Fruit fly (Drosophila melanogaster) whole organism, wandering third instar larva: ENCODE results near the gene CG9021.

Experiments used
- Abd-B ChIP-seq: fragments of >200 bp; optimal IDR thresholded peaks from 2 replicates; lab custom pipeline; 2017; ENCODE audit warnings: missing biosample characterization, missing genetic modification characterization
- CG32264 ChIP-seq: fragments of 200-800 bp; sonication (Bioruptor generic); optimal IDR thresholded peaks from 2 replicates; lab custom pipeline; 2016; ENCODE audit warnings: missing biosample characterization, missing genetic modification characterization
- CrebA ChIP-seq: fragments of 200-800 bp; sonication (Bioruptor generic); optimal IDR thresholded peaks from 2 replicates; lab custom pipeline; 2016; ENCODE audit warnings: missing biosample characterization, mild to moderate bottlenecking, missing genetic modification characterization, borderline replicate concordance
- Dif ChIP-seq: fragments of 200-275, 200-300 bp; sonication (Bioruptor generic); optimal IDR thresholded peaks from 2 replicates; lab custom pipeline; 2018; ENCODE audit warnings: missing biosample characterization, missing genetic modification characterization; ENCODE audit not compliant: partially characterized antibody
- Hr83 ChIP-seq: fragments of 200-300 bp; sonication (Bioruptor generic); optimal IDR thresholded peaks from 2 replicates; lab custom pipeline; 2016; ENCODE audit warnings: missing biosample characterization, mild to moderate bottlenecking, missing genetic modification characterization, moderate library complexity; ENCODE audit not compliant: poor library complexity, severe bottlenecking
- OdsH ChIP-seq: fragments of 200-800 bp; sonication (Bioruptor generic); optimal IDR thresholded peaks from 2 replicates; lab custom pipeline; 2016; ENCODE audit warnings: missing biosample characterization, mild to moderate bottlenecking, missing genetic modification characterization
- dl ChIP-seq, 2 experiments: fragments of 175-275, 200-275 bp in 1 of 2; fragments of 200-275 bp in 1 of 2; sonication (Bioruptor generic); optimal IDR thresholded peaks; lab custom pipeline; 2018; ENCODE audit warnings: mild to moderate bottlenecking in 2 of 2, missing biosample characterization in 2 of 2, missing genetic modification characterization in 2 of 2, moderate library complexity in 2 of 2; ENCODE audit not compliant: partially characterized antibody in 2 of 2, insufficient read depth in 1 of 2
- lola ChIP-seq: fragments of >200 bp; optimal IDR thresholded peaks from 2 replicates; lab custom pipeline; 2017; ENCODE audit warnings: missing biosample characterization, missing genetic modification characterization
- pan ChIP-seq: fragments of >200 bp; optimal IDR thresholded peaks from 2 replicates; lab custom pipeline; 2017
- psq ChIP-seq: fragments of 200-800 bp; sonication (Bioruptor generic); optimal IDR thresholded peaks from 3 replicates; lab custom pipeline; 2017; ENCODE audit warnings: missing biosample characterization, mild to moderate bottlenecking, missing genetic modification characterization, moderate library complexity
- usp ChIP-seq: fragments of >200 bp; optimal IDR thresholded peaks from 2 replicates; lab custom pipeline; 2017; ENCODE audit warnings: missing biosample characterization, missing genetic modification characterization

CG9021 gene

dm6 chr2L:5870838-5871702, 33.4 kb downstream of the CG9021 start:
- TF ChIP-seq CrebA (GFP tag; lab: Kevin White, UChicago) (no peak), Abd-B (no peak), OdsH (GFP tag; lab: Kevin White, UChicago) (no peak), dl (GFP tag; optimal IDR thresholded peaks at IDR 0.05; lab: Kevin White, UChicago; ENCODE audit: insufficient read depth in 1 of 2, partially characterized antibody in 2 of 2) (no peak), lola (GFP tag; lab: Kevin White, UChicago) (no peak)
- TF ChIP-seq, all 38 proteins: peak for 0

dm6 chr2L:5866791-5867190, 37.7 kb downstream of the CG9021 start:
- TF ChIP-seq dl (GFP tag; optimal IDR thresholded peaks at IDR 0.05; lab: Kevin White, UChicago; ENCODE audit: insufficient read depth in 1 of 2, partially characterized antibody in 2 of 2) (no peak), pan (lab: Kevin White, UChicago) (no peak), CG32264 (GFP tag; lab: Kevin White, UChicago) (no peak), Dif (GFP tag; lab: Kevin White, UChicago) (no peak), usp (no peak)
- TF ChIP-seq, all 38 proteins: peak for 0

- TF ChIP-seq Dif (GFP tag; lab: Kevin White, UChicago): no peak
- TF ChIP-seq OdsH (GFP tag; lab: Kevin White, UChicago): no peak
- no peak for TF ChIP-seq Abd-B
- no peak for TF ChIP-seq Hr83 (GFP tag; lab: Kevin White, UChicago)
- no peak for TF ChIP-seq psq
Measured at dm6 chr2L:5856786-5857185, 47.7 kb downstream of the CG9021 start.
